Worm (Caenorhabditis elegans): ENCODE results near the gene H03E18.2.

- no peak for TF ChIP-seq tab-1 (GFP tag; IDR thresholded peaks at IDR 0.05)
- TF ChIP-seq flt-1 (GFP tag; IDR thresholded peaks at IDR 0.05), result no peak
- TF ChIP-seq klf-2 (GFP tag; conservative IDR thresholded peaks at IDR 0.05), result no peak
- no peak for TF ChIP-seq ref-1 (GFP tag; conservative IDR thresholded peaks at IDR 0.05)
- TF ChIP-seq ztf-29 (GFP tag; IDR thresholded peaks at IDR 0.05), result no peak
Measured at ce11 chrX:8567166-8567565, 46.9 kb upstream of the H03E18.2 start.

Measured in whole organism, midembryonic.